Fruit fly (Drosophila melanogaster): Measurements from ENCODE around the gene CG3552.

The CG3552 gene

DNA sequence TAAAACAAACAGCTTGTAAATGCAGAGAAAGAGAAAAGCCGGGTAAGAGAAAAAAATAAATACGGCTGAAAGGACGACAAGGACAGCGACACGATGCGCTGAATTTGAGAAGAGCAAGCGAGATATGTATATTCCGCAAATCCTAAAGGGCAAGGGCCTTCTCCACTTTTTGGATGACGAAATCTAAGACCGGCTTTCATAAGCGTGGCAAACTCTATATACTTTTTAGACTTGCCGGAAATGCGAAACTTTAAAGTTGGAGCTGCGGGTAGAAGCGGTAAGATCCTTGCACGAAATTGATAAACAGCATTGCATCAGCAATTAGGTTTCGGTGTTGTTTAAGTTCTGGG is 49.6 kb downstream of the CG3552 start (continued):
- TF ChIP-seq CG14860 (GFP tag; IDR thresholded peaks at IDR 0.05; ENCODE audit: partially characterized antibody), result no peak
- no peak for TF ChIP-seq CG7987 (GFP tag; optimal IDR thresholded peaks at IDR 0.05)
- no peak for TF ChIP-seq CG14050 (GFP tag; IDR thresholded peaks at IDR 0.05)

DNA sequence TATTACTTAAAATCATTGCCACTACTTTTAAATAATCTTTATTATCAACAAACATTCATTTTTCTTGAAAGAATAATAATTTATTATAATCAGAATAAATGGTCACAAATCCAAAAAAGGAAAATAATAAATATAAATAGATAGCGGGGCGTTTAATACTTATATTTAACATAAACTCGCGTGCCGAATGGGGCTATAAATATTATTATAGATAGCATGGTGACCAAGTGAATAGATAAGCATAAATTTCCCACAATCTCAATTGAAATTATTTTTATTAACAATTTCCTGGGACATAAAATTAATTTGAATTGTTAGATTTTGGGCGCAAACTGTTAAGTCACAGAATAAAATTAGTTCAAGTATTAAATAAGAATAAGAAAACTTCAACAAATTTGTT is 50.3 kb downstream of the CG3552 start:
- TF ChIP-seq exex (tag; optimal IDR thresholded peaks at IDR 0.05) (peak; percentile 64), hth (optimal IDR thresholded peaks at IDR 0.05) (no peak), CG12744 (GFP tag; optimal IDR thresholded peaks at IDR 0.05) (no peak)

DNA sequence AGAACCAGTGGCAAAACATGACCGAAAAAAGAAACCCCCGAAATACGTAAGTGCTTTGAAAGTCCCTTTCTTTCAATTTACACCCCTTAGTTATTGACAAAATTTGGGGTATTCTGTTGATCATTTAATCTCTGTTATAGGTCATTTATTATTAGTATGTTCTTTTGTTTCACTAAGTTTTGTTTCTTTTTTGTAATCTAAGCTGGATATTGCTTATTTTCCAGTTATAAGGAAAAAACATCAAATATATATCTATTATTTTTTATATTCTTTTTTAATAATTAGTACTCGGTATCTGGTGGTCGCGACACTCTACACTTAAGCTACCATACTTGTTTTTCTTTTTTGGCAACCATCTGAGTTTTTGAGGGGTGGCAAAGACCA is 52.5 kb downstream of the CG3552 start:
- TF ChIP-seq CG12769 (tag; optimal IDR thresholded peaks at IDR 0.05) (no peak), Hand (GFP tag; optimal IDR thresholded peaks at IDR 0.05) (no peak), Aef1 (GFP tag; IDR thresholded peaks at IDR 0.05) (peak; percentile 17; the same call in 1 of the 3 replicates), grn (GFP tag; optimal IDR thresholded peaks at IDR 0.05) (no peak), Meics (GFP tag; optimal IDR thresholded peaks at IDR 0.05) (peak; percentile 61), nau (GFP tag; optimal IDR thresholded peaks at IDR 0.05) (no peak), yki (optimal IDR thresholded peaks at IDR 0.05) (no peak), CG4617 (GFP tag; optimal IDR thresholded peaks at IDR 0.05; ENCODE audit: borderline replicate concordance) (no peak), CG10979 (tag; optimal IDR thresholded peaks at IDR 0.05) (peak; percentile 79), unpg (GFP tag; optimal IDR thresholded peaks at IDR 0.05) (peak; percentile 75), sob (GFP tag; IDR thresholded peaks at IDR 0.05) (0 out of 2 replicates have a peak, but pooled peaks have one; percentile 21), Ssrp (tag; optimal IDR thresholded peaks at IDR 0.05) (peak; percentile 53), Hr3 (GFP tag; optimal IDR thresholded peaks at IDR 0.05) (peak; percentile 53), ham (GFP tag; IDR thresholded peaks at IDR 0.05) (no peak), CG17802 (tag; optimal IDR thresholded peaks at IDR 0.05) (no peak), sd (tag; optimal IDR thresholded peaks at IDR 0.05) (no peak), CG3407 (GFP tag; optimal IDR thresholded peaks at IDR 0.05) (peak; percentile 61), CkIIα-i1 (GFP tag; IDR thresholded peaks at IDR 0.05) (no peak), BtbVII (GFP tag; optimal IDR thresholded peaks at IDR 0.05) (peak; percentile 19), salm (tag; optimal IDR thresholded peaks at IDR 0.05) (peak; percentile 56), jing (GFP tag; optimal IDR thresholded peaks at IDR 0.05) (no peak), B-H2 (GFP tag; optimal IDR thresholded peaks at IDR 0.05) (no peak), CrebB (tag; optimal IDR thresholded peaks at IDR 0.05) (no peak), Dek (tag; optimal IDR thresholded peaks at IDR 0.05) (peak; percentile 54), Stat92E (GFP tag; optimal IDR thresholded peaks at IDR 0.05) (no peak), Nf-YA (GFP tag; IDR thresholded peaks at IDR 0.05) (no peak), CG3995 (GFP tag; optimal IDR thresholded peaks at IDR 0.05) (no peak), hth (optimal IDR thresholded peaks at IDR 0.05) (no peak), bigmax (GFP tag; optimal IDR thresholded peaks at IDR 0.05) (no peak), ERR (GFP tag; optimal IDR thresholded peaks at IDR 0.05) (no peak), CG13894 (tag; optimal IDR thresholded peaks at IDR 0.05) (no peak), CG6791 (GFP tag; IDR thresholded peaks at IDR 0.05; ENCODE audit: partially characterized antibody) (no peak), CG6175 (GFP tag; IDR thresholded peaks at IDR 0.05) (no peak), stc (GFP tag; IDR thresholded peaks at IDR 0.05) (0 out of 2 replicates have a peak, but pooled peaks have one; percentile 21), dpn (GFP tag; optimal IDR thresholded peaks at IDR 0.05) (peak in 1 of 2 experiments; percentile 0), CG4820 (GFP tag; optimal IDR thresholded peaks at IDR 0.05) (no peak), pho (GFP tag; optimal IDR thresholded peaks at IDR 0.05) (no peak), ash1 (GFP tag; optimal IDR thresholded peaks at IDR 0.05) (no peak), CHES-1-like (GFP tag; optimal IDR thresholded peaks at IDR 0.05) (no peak), tgo (GFP tag; IDR thresholded peaks at IDR 0.05) (peak; percentile 32; the same call in 1 of the 3 replicates), CG17361 (GFP tag; IDR thresholded peaks at IDR 0.05) (peak; percentile 74), CG2678 (tag; optimal IDR thresholded peaks at IDR 0.05) (peak; percentile 75), Nf-YC (tag; optimal IDR thresholded peaks at IDR 0.05) (peak; percentile 34)

All from whole organism, embryonic.